Worm (Caenorhabditis elegans) whole organism, young adult: ENCODE measurements around the gene fbxa-148.

ENCODE experiments used
- B0019.2 ChIP-seq: fragments of 200-800 bp; sonication (Bioruptor generic); conservative IDR thresholded peaks from 2 replicates; pipeline ENCODE4 v1.3.6; 2022; ENCODE audit warnings: missing genetic modification reagents, missing genetic modification characterization, missing compliant biosample characterization
- B0261.1 ChIP-seq: sonication (generic microtip); optimal IDR thresholded peaks from 2 replicates; lab custom pipeline; 2016; ENCODE audit warnings: mild to moderate bottlenecking, missing genetic modification characterization, moderate library complexity, missing compliant biosample characterization
- C17E4.6 ChIP-seq: fragments of 200-800 bp; sonication (Bioruptor generic); IDR thresholded peaks from 2 replicates; pipeline ENCODE4 v1.3.6; 2022; ENCODE audit warnings: missing genetic modification reagents, missing genetic modification characterization, missing compliant biosample characterization
- F10E7.11 ChIP-seq: sonication (generic microtip); optimal IDR thresholded peaks from 2 replicates; lab custom pipeline; 2017; ENCODE audit warnings: mild to moderate bottlenecking, missing genetic modification characterization, moderate library complexity, missing compliant biosample characterization
- F57C9.4 ChIP-seq: sonication (generic microtip); optimal IDR thresholded peaks from 2 replicates; lab custom pipeline; 2017; ENCODE audit warnings: mild to moderate bottlenecking, missing genetic modification characterization, missing compliant biosample characterization
- Y95B8A.8 ChIP-seq: fragments of 200-800 bp; sonication (Bioruptor generic); IDR thresholded peaks from 2 replicates; pipeline ENCODE4 v1.3.6; 2022; ENCODE audit warnings: missing genetic modification reagents, missing genetic modification characterization, missing compliant biosample characterization
- ZK185.1 ChIP-seq: sonication (generic microtip); optimal IDR thresholded peaks from 2 replicates; lab custom pipeline; 2016; ENCODE audit warnings: mild to moderate bottlenecking, missing genetic modification characterization, missing compliant biosample characterization; ENCODE audit not compliant: poor library complexity, severe bottlenecking
- akir-1 ChIP-seq: fragments of 200-800 bp; sonication (Bioruptor generic); optimal IDR thresholded peaks from 2 replicates; lab custom pipeline; 2018; ENCODE audit warnings: mild to moderate bottlenecking, missing genetic modification characterization, moderate library complexity, missing compliant biosample characterization
- aptf-2 ChIP-seq: fragments of 200-800 bp; sonication (Bioruptor generic); conservative IDR thresholded peaks from 2 replicates; pipeline ENCODE4 v1.3.6; 2022; ENCODE audit warnings: missing genetic modification reagents, missing genetic modification characterization, missing compliant biosample characterization
- cebp-1 ChIP-seq, 2 experiments: fragments of 200-800 bp in 1 of 2; sonication (Bioruptor generic) in 1 of 2; sonication (generic microtip) in 1 of 2; IDR thresholded peaks in 1 of 2; optimal IDR thresholded peaks in 1 of 2; 2 replicates each; pipeline versions ENCODE4 v1.3.6 to Lab custom; 2017 to 2022; ENCODE audit warnings: missing compliant biosample characterization in 2 of 2, missing genetic modification characterization in 2 of 2, mild to moderate bottlenecking in 1 of 2, missing genetic modification reagents in 1 of 2, moderate library complexity in 1 of 2
- dpl-1 ChIP-seq: fragments of 150-350 bp; optimal IDR thresholded peaks from 2 replicates; lab custom pipeline; 2014; ENCODE audit warnings: missing biosample characterization, missing genetic modification reagents, missing genetic modification characterization
- efl-1 ChIP-seq: fragments of 150-350 bp; optimal IDR thresholded peaks from 2 replicates; lab custom pipeline; 2014; ENCODE audit warnings: missing biosample characterization, missing genetic modification reagents, missing genetic modification characterization
- gei-17 ChIP-seq: fragments of 200-800 bp; sonication (Bioruptor generic); optimal IDR thresholded peaks from 2 replicates; lab custom pipeline; 2018; ENCODE audit warnings: mild to moderate bottlenecking, missing genetic modification characterization, missing compliant biosample characterization
- hlh-12 ChIP-seq: sonication (generic microtip); optimal IDR thresholded peaks from 2 replicates; lab custom pipeline; 2016; ENCODE audit warnings: missing genetic modification characterization, missing compliant biosample characterization
- hlh-26 ChIP-seq: fragments of 200-800 bp; sonication (Bioruptor generic); conservative IDR thresholded peaks from 2 replicates; pipeline ENCODE4 v1.3.6; 2022; ENCODE audit warnings: missing genetic modification reagents, missing genetic modification characterization, missing compliant biosample characterization
- hmg-20 ChIP-seq: fragments of 200-800 bp; sonication (Bioruptor generic); IDR thresholded peaks from 2 replicates; pipeline ENCODE4 v1.3.6; 2022; ENCODE audit warnings: missing genetic modification reagents, missing genetic modification characterization, missing compliant biosample characterization
- lag-1 ChIP-seq: fragments of 200-800 bp; sonication (Bioruptor generic); IDR thresholded peaks from 2 replicates; pipeline ENCODE4 v1.3.6; 2022; ENCODE audit warnings: missing genetic modification reagents, missing genetic modification characterization, missing compliant biosample characterization
- lin-26 ChIP-seq: fragments of 200-800 bp; sonication (Bioruptor generic); IDR thresholded peaks from 2 replicates; pipeline ENCODE4 v1.3.6; 2022; ENCODE audit warnings: missing genetic modification reagents, missing genetic modification characterization, missing compliant biosample characterization
- nfya-1 ChIP-seq: sonication (generic microtip); optimal IDR thresholded peaks from 2 replicates; lab custom pipeline; 2017; ENCODE audit warnings: antibody characterized with exemption, missing compliant biosample characterization, missing genetic modification characterization, borderline replicate concordance; ENCODE audit not compliant: insufficient read depth
- rec-8 ChIP-seq, 2 experiments: sonication (generic microtip); optimal IDR thresholded peaks; 2 replicates each; lab custom pipeline; 2016; ENCODE audit warnings: mild to moderate bottlenecking in 2 of 2, missing genetic modification characterization in 2 of 2, missing genetic modification reagents in 2 of 2, missing genotype in 2 of 2, missing biosample characterization in 1 of 2, missing compliant biosample characterization in 1 of 2, moderate library complexity in 1 of 2
- repo-1 ChIP-seq: sonication (generic microtip); optimal IDR thresholded peaks from 2 replicates; lab custom pipeline; 2017; ENCODE audit warnings: mild to moderate bottlenecking, missing genetic modification characterization, missing compliant biosample characterization
- rpc-1 ChIP-seq, 2 experiments: fragments of 150-350 bp in 1 of 2; sonication (generic microtip) in 1 of 2; optimal IDR thresholded peaks; 2 replicates each; lab custom pipeline; 2014 to 2018; ENCODE audit warnings: missing biosample characterization in 1 of 2, missing genetic modification characterization in 1 of 2, missing genetic modification reagents in 1 of 2, missing genotype in 1 of 2
- somi-1 ChIP-seq: fragments of 200-800 bp; sonication (Bioruptor generic); optimal IDR thresholded peaks from 2 replicates; lab custom pipeline; 2018; ENCODE audit warnings: mild to moderate bottlenecking, missing genetic modification characterization, missing compliant biosample characterization
- xnd-1 ChIP-seq: sonication (generic microtip); optimal IDR thresholded peaks from 2 replicates; lab custom pipeline; 2016; ENCODE audit warnings: missing genotype, missing genetic modification reagents, missing genetic modification characterization, missing compliant biosample characterization
- ztf-18 ChIP-seq: sonication (generic microtip); optimal IDR thresholded peaks from 2 replicates; lab custom pipeline; 2016; ENCODE audit warnings: missing genotype, mild to moderate bottlenecking, missing genetic modification characterization, missing compliant biosample characterization
- ztf-25 ChIP-seq: fragments of 200-800 bp; sonication (Bioruptor generic); IDR thresholded peaks from 2 replicates; pipeline ENCODE4 v1.3.6; 2022; ENCODE audit warnings: missing genetic modification reagents, missing genetic modification characterization, missing compliant biosample characterization

Gene fbxa-148

ce11 chrV:16987035-16987434, 48.2 kb downstream of the fbxa-148 start, which contains the start of gene Y102A5C.40:
TSS of gene Y102A5C.40 (minus strand) at chrV:16987135.
- TF ChIP-seq F57C9.4 (tag; lab: Kevin White, UChicago), result no peak
- no peak for TF ChIP-seq gei-17
- TF ChIP-seq lin-26, result no peak
- no peak for TF ChIP-seq aptf-2
- no peak for TF ChIP-seq rec-8 (tag; optimal IDR thresholded peaks at IDR 0.05; lab: Kevin White, UChicago)
- no peak for TF ChIP-seq hlh-26 (GFP tag; lab: Robert Waterston, UW)
- TF ChIP-seq F10E7.11 (tag; lab: Kevin White, UChicago), result no peak
- TF ChIP-seq somi-1, result no peak
- TF ChIP-seq hlh-12, result no peak
- no peak for TF ChIP-seq rpc-1 (optimal IDR thresholded peaks at IDR 0.05; lab: Kevin White, UChicago)
- no peak for TF ChIP-seq rpc-1 (tag; optimal IDR thresholded peaks at IDR 0.05; lab: Kevin White, UChicago)
- TF ChIP-seq xnd-1, result no peak
- TF ChIP-seq C17E4.6 (GFP tag; lab: Robert Waterston, UW), result no peak
- no peak for TF ChIP-seq ztf-18 (tag; lab: Kevin White, UChicago)
- TF ChIP-seq Y95B8A.8 (GFP tag; lab: Robert Waterston, UW), result no peak
- TF ChIP-seq akir-1 (GFP tag; lab: Kevin White, UChicago), result no peak
- TF ChIP-seq B0019.2, result no peak
- no peak for TF ChIP-seq ztf-25 (GFP tag; lab: Robert Waterston, UW)
- no peak for TF ChIP-seq cebp-1 (GFP tag; IDR thresholded peaks at IDR 0.05; lab: Robert Waterston, UW)
- TF ChIP-seq cebp-1 (tag; optimal IDR thresholded peaks at IDR 0.05; lab: Kevin White, UChicago), result no peak
- no peak for TF ChIP-seq ZK185.1
- no peak for TF ChIP-seq nfya-1

ce11 chrV:16987783-16988182, 49.0 kb downstream of the fbxa-148 start:
- no peak for TF ChIP-seq efl-1

ce11 chrV:16988614-16989013, 49.8 kb downstream of the fbxa-148 start, which contains the start of gene Y102A5C.27:
TSS of gene Y102A5C.27 (minus strand) at chrV:16988714.
- no peak for TF ChIP-seq hmg-20
- no peak for TF ChIP-seq repo-1
- no peak for TF ChIP-seq B0261.1 (tag; lab: Kevin White, UChicago)
- TF ChIP-seq lag-1 (GFP tag; lab: Robert Waterston, UW), result no peak
- TF ChIP-seq dpl-1 (GFP tag; lab: Kevin White, UChicago), result no peak
